Fruit fly (Drosophila melanogaster) whole organism, embryonic: ENCODE data around the gene NK7.1.

Source experiments
- ATbp ChIP-seq: fragments of 200-800 bp; sonication (Bioruptor generic); optimal IDR thresholded peaks from 2 replicates; lab custom pipeline; 2017; ENCODE audit warnings: missing biosample characterization, mild to moderate bottlenecking, missing genetic modification characterization, missing genetic modification reagents
- Bgb ChIP-seq: fragments of 200-800 bp; sonication (Bioruptor generic); IDR thresholded peaks from 2 replicates; pipeline ENCODE4 v1.3.6; 2022; ENCODE audit warnings: missing biosample characterization, missing genetic modification characterization; ENCODE audit not compliant: partially characterized antibody
- BtbVII ChIP-seq: fragments of 200-800 bp; sonication (Bioruptor generic); optimal IDR thresholded peaks from 3 replicates; lab custom pipeline; 2017; ENCODE audit warnings: missing biosample characterization, mild to moderate bottlenecking, missing genetic modification characterization
- CG1024 ChIP-seq: fragments of 200-800 bp; sonication (Bioruptor generic); IDR thresholded peaks from 2 replicates; pipeline ENCODE4 v1.3.6; 2022; ENCODE audit warnings: missing biosample characterization, missing genetic modification characterization
- CG10321 ChIP-seq: fragments of 200-800 bp; sonication (Bioruptor generic); IDR thresholded peaks from 2 replicates; pipeline ENCODE4 v1.3.6; 2022; ENCODE audit warnings: missing biosample characterization, missing genetic modification characterization
- CG11093 ChIP-seq: fragments of 200-800 bp; sonication (Bioruptor generic); IDR thresholded peaks from 3 replicates; pipeline ENCODE4 v1.3.6; 2022; ENCODE audit warnings: missing biosample characterization, missing genetic modification characterization
- CG12391 ChIP-seq: fragments of 200-800 bp; sonication (Bioruptor generic); optimal IDR thresholded peaks from 3 replicates; lab custom pipeline; 2018; ENCODE audit warnings: missing biosample characterization, mild to moderate bottlenecking, missing genetic modification characterization, moderate library complexity
- CG15696 ChIP-seq: fragments of 200-800 bp; sonication (Bioruptor generic); optimal IDR thresholded peaks from 2 replicates; lab custom pipeline; 2019; ENCODE audit warnings: missing biosample characterization, mild to moderate bottlenecking, missing genetic modification characterization, moderate library complexity
- CG17802 ChIP-seq: fragments of 200-800 bp; sonication (Bioruptor generic); optimal IDR thresholded peaks from 2 replicates; lab custom pipeline; 2018; ENCODE audit warnings: missing biosample characterization, mild to moderate bottlenecking, missing genetic modification characterization, moderate library complexity
- CG18764 ChIP-seq: fragments of 200-800 bp; sonication (Bioruptor generic); optimal IDR thresholded peaks from 3 replicates; lab custom pipeline; 2016; ENCODE audit warnings: missing biosample characterization, missing genetic modification characterization
- CG30403 ChIP-seq: fragments of 200-800 bp; sonication (Bioruptor generic); optimal IDR thresholded peaks from 3 replicates; lab custom pipeline; 2016; ENCODE audit warnings: missing biosample characterization, missing genetic modification characterization
- CG4404 ChIP-seq: fragments of 200-800 bp; sonication (Bioruptor generic); IDR thresholded peaks from 2 replicates; pipeline ENCODE4 v1.3.6; 2022; ENCODE audit warnings: missing biosample characterization, missing genetic modification characterization
- CG6654 ChIP-seq: fragments of 200-800 bp; sonication (Bioruptor generic); optimal IDR thresholded peaks from 2 replicates; lab custom pipeline; 2017; ENCODE audit warnings: missing biosample characterization, mild to moderate bottlenecking, missing genetic modification characterization
- CG6854 ChIP-seq: fragments of 200-800 bp; sonication (Bioruptor generic); optimal IDR thresholded peaks from 3 replicates; lab custom pipeline; 2017; ENCODE audit warnings: missing biosample characterization, mild to moderate bottlenecking, missing genetic modification characterization
- CG7357 ChIP-seq: fragments of 200-800 bp; sonication (Bioruptor generic); IDR thresholded peaks from 3 replicates; pipeline ENCODE4 v1.3.6; 2022; ENCODE audit warnings: missing biosample characterization, missing genetic modification characterization
- CG7928 ChIP-seq: fragments of 200-800 bp; sonication (Bioruptor generic); optimal IDR thresholded peaks from 2 replicates; lab custom pipeline; 2017; ENCODE audit warnings: missing biosample characterization, mild to moderate bottlenecking, missing genetic modification characterization
- CG8478 ChIP-seq: fragments of >200 bp; optimal IDR thresholded peaks from 2 replicates; lab custom pipeline; 2018
- CG9876 ChIP-seq: fragments of 200-800 bp; sonication (Bioruptor generic); optimal IDR thresholded peaks from 2 replicates; lab custom pipeline; 2016; ENCODE audit warnings: missing biosample characterization, missing genetic modification characterization
- CHES-1-like ChIP-seq: fragments of 200-800 bp; sonication (Bioruptor generic); optimal IDR thresholded peaks from 2 replicates; lab custom pipeline; 2016; ENCODE audit warnings: missing biosample characterization, missing genetic modification characterization
- Drgx ChIP-seq: fragments of 200-800 bp; sonication (Bioruptor generic); IDR thresholded peaks from 2 replicates; pipeline ENCODE4 v1.3.6; 2022; ENCODE audit warnings: missing biosample characterization, missing genetic modification characterization
- GATAe ChIP-seq: fragments of 200-800 bp; sonication (Bioruptor generic); conservative IDR thresholded peaks from 2 replicates; pipeline ENCODE4 v1.3.6; 2022; ENCODE audit warnings: missing biosample characterization, missing genetic modification characterization
- Hey ChIP-seq: fragments of 200-800 bp; sonication (Bioruptor generic); optimal IDR thresholded peaks from 3 replicates; lab custom pipeline; 2018; ENCODE audit warnings: missing biosample characterization, mild to moderate bottlenecking, missing genetic modification characterization
- HmgD ChIP-seq: fragments of 200-800 bp; sonication (Bioruptor generic); optimal IDR thresholded peaks from 3 replicates; lab custom pipeline; 2016; ENCODE audit warnings: missing biosample characterization, missing genetic modification characterization
- Hr39 ChIP-seq: fragments of >200 bp; optimal IDR thresholded peaks from 2 replicates; lab custom pipeline; 2017
- Hr78 ChIP-seq, 2 experiments: fragments of 200-800 bp in 1 of 2; fragments of >200 bp in 1 of 2; sonication (Bioruptor generic) in 1 of 2; optimal IDR thresholded peaks; 2 replicates each; lab custom pipeline; 2017 to 2019; ENCODE audit warnings: missing biosample characterization in 2 of 2, missing genetic modification characterization in 2 of 2, mild to moderate bottlenecking in 1 of 2, moderate library complexity in 1 of 2
- Lhr ChIP-seq: fragments of 200-800 bp; sonication (Bioruptor generic); optimal IDR thresholded peaks from 3 replicates; lab custom pipeline; 2017; ENCODE audit warnings: mild to moderate bottlenecking, missing biosample characterization, missing genetic modification reagents, missing genetic modification characterization
- Lim3 ChIP-seq: fragments of 200-800 bp; sonication (Bioruptor generic); IDR thresholded peaks from 2 replicates; pipeline ENCODE4 v1.3.6; 2022; ENCODE audit warnings: missing biosample characterization, missing genetic modification characterization
- Mrtf ChIP-seq: fragments of 200-800 bp; sonication (Bioruptor generic); IDR thresholded peaks from 3 replicates; pipeline ENCODE4 v1.3.6; 2022; ENCODE audit warnings: missing biosample characterization, missing genetic modification characterization
- Opbp ChIP-seq: fragments of 200-800 bp; sonication (Bioruptor generic); IDR thresholded peaks from 3 replicates; pipeline ENCODE4 v1.3.6; 2022; ENCODE audit warnings: missing biosample characterization, missing genetic modification characterization; ENCODE audit not compliant: partially characterized antibody
- Poxn ChIP-seq: fragments of 200-800 bp; sonication (Bioruptor generic); IDR thresholded peaks from 2 replicates; pipeline ENCODE4 v1.3.6; 2022; ENCODE audit warnings: missing biosample characterization, missing genetic modification characterization
- Ptx1 ChIP-seq: fragments of 200-800 bp; sonication (Bioruptor generic); IDR thresholded peaks from 2 replicates; pipeline ENCODE4 v1.3.6; 2022; ENCODE audit warnings: missing biosample characterization, missing genetic modification characterization
- Spps ChIP-seq: fragments of 200-800 bp; sonication (Bioruptor generic); optimal IDR thresholded peaks from 2 replicates; lab custom pipeline; 2018; ENCODE audit warnings: missing biosample characterization, mild to moderate bottlenecking, missing genetic modification characterization
- YL-1 ChIP-seq: fragments of 200-800 bp; sonication (Bioruptor generic); optimal IDR thresholded peaks from 3 replicates; lab custom pipeline; 2017; ENCODE audit warnings: missing biosample characterization, mild to moderate bottlenecking, missing genetic modification characterization
- ac ChIP-seq: fragments of 200-800 bp; sonication (Bioruptor generic); optimal IDR thresholded peaks from 3 replicates; lab custom pipeline; 2017; ENCODE audit warnings: missing biosample characterization, mild to moderate bottlenecking, missing genetic modification characterization
- bab2 ChIP-seq: fragments of 200-800 bp; sonication (Bioruptor generic); optimal IDR thresholded peaks from 2 replicates; lab custom pipeline; 2016; ENCODE audit warnings: missing biosample characterization, missing genetic modification characterization
- dati ChIP-seq: fragments of 200-800 bp; sonication (Bioruptor generic); IDR thresholded peaks from 2 replicates; pipeline ENCODE4 v1.3.6; 2022; ENCODE audit warnings: missing biosample characterization, missing genetic modification characterization
- dimm ChIP-seq: fragments of 200-800 bp; sonication (Bioruptor generic); IDR thresholded peaks from 2 replicates; pipeline ENCODE4 v1.3.6; 2022; ENCODE audit warnings: missing biosample characterization, missing genetic modification characterization
- dysf ChIP-seq: fragments of 200-800 bp; sonication (Bioruptor generic); IDR thresholded peaks from 3 replicates; pipeline ENCODE4 v1.3.6; 2022; ENCODE audit warnings: missing biosample characterization, missing genetic modification characterization
- emc ChIP-seq: fragments of 200-800 bp; sonication (Bioruptor generic); optimal IDR thresholded peaks from 2 replicates; lab custom pipeline; 2016; ENCODE audit warnings: missing biosample characterization, missing genetic modification characterization
- eve ChIP-seq, 2 experiments: fragments of >200 bp; optimal IDR thresholded peaks; 2 replicates each; lab custom pipeline; 2017; ENCODE audit warnings: missing biosample characterization in 2 of 2, missing genetic modification characterization in 2 of 2
- gce ChIP-seq: fragments of 200-800 bp; sonication (Bioruptor generic); IDR thresholded peaks from 3 replicates; pipeline ENCODE4 v1.3.6; 2022; ENCODE audit warnings: missing biosample characterization, missing genetic modification characterization
- jing ChIP-seq: fragments of 200-800 bp; sonication (Bioruptor generic); optimal IDR thresholded peaks from 2 replicates; lab custom pipeline; 2018; ENCODE audit warnings: missing biosample characterization, mild to moderate bottlenecking, missing genetic modification characterization
- lbe ChIP-seq: fragments of 200-800 bp; sonication (Bioruptor generic); optimal IDR thresholded peaks from 2 replicates; lab custom pipeline; 2016; ENCODE audit warnings: missing biosample characterization, mild to moderate bottlenecking, missing genetic modification characterization
- sc ChIP-seq, 3 experiments: fragments of >200 bp in 2 of 3; fragments of 200-800 bp in 1 of 3; sonication (Bioruptor generic) in 1 of 3; optimal IDR thresholded peaks; 2 replicates in 2 of 3; 3 replicates in 1 of 3; lab custom pipeline; 2017; ENCODE audit warnings: mild to moderate bottlenecking in 1 of 3, missing biosample characterization in 1 of 3, missing genetic modification characterization in 1 of 3, missing genetic modification reagents in 1 of 3
- seq ChIP-seq: fragments of 200-800 bp; sonication (Bioruptor generic); IDR thresholded peaks from 2 replicates; pipeline ENCODE4 v1.3.6; 2022; ENCODE audit warnings: missing biosample characterization, missing genetic modification characterization
- tio ChIP-seq: fragments of 200-800 bp; sonication (Bioruptor generic); optimal IDR thresholded peaks from 2 replicates; lab custom pipeline; 2017; ENCODE audit warnings: missing biosample characterization, missing genetic modification characterization, inconsistent platforms
- vfl ChIP-seq: fragments of 200-800 bp; sonication (Bioruptor generic); optimal IDR thresholded peaks from 2 replicates; lab custom pipeline; 2016; ENCODE audit warnings: missing biosample characterization, missing genetic modification characterization
- wdn ChIP-seq: fragments of 200-800 bp; sonication (Bioruptor generic); IDR thresholded peaks from 2 replicates; pipeline ENCODE4 v1.3.6; 2022; ENCODE audit warnings: missing biosample characterization, missing genetic modification characterization
- yki ChIP-seq: fragments of >200 bp; optimal IDR thresholded peaks from 3 replicates; lab custom pipeline; 2018
- z ChIP-seq: fragments of 200-800 bp; sonication (Bioruptor generic); IDR thresholded peaks from 3 replicates; pipeline ENCODE4 v1.3.6; 2022; ENCODE audit warnings: missing biosample characterization, missing genetic modification characterization
- zfh2 ChIP-seq: fragments of 200-800 bp; sonication (Bioruptor generic); optimal IDR thresholded peaks from 2 replicates; lab custom pipeline; 2016; ENCODE audit warnings: missing biosample characterization, missing genetic modification characterization

NK7.1 gene

DNA sequence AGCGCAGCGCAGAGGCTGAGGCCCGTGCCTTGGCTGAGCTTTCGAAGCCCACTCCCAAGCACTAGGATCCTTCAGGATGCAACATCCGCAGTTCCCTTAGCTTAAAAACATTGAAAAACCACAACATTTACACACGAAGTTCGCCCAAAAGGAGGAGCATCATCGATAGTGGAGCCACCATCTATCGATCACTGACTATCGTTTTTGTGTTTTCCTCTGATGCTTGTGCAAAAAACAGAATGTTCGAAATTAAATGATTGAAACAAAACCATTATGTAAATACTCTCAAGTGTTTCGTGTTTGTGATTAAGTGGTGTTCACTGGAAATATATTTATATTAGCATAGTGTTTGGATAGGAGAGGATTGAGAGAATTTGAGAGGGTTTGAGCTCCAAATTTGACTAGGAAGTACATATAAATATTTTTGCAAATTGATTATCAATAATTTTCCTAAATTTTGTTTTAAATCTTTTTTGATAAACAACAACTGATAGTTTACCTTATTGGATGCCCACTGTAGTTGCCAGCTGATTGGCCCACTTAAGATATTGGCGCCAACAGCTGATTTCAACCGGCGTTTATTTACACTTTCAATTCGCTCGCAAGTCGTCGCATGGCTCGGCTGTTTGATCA lies 45.2 kb downstream of the NK7.1 start, which contains the start of gene spn-B (continued):
- TF ChIP-seq emc (GFP tag; lab: Kevin White, UChicago) (peak; percentile 21), YL-1 (GFP tag; lab: Kevin White, UChicago) (no peak), Lhr (GFP tag; lab: Kevin White, UChicago) (peak; percentile 13), CG11093 (peak; percentile 66; the same call in 2 of the 3 replicates), dati (no peak), lbe (peak; percentile 76), sc (optimal IDR thresholded peaks at IDR 0.05; lab: Kevin White, UChicago) (no peak), sc (GFP tag; optimal IDR thresholded peaks at IDR 0.05; lab: Kevin White, UChicago) (peak; percentile 68), GATAe (GFP tag; lab: Robert Waterston, UW) (no peak), gce (peak; percentile 5; the same call in 1 of the 3 replicates), vfl (GFP tag; lab: Kevin White, UChicago) (no peak), Hr78 (GFP tag; optimal IDR thresholded peaks at IDR 0.05; lab: Kevin White, UChicago) (peak in 1 of 2 experiments; percentile 15), Poxn (GFP tag; lab: Robert Waterston, UW) (no peak), Mrtf (GFP tag; lab: Robert Waterston, UW) (peak; percentile 13; the same call in 1 of the 3 replicates), CHES-1-like (GFP tag; lab: Kevin White, UChicago) (no peak), CG7928 (GFP tag; lab: Kevin White, UChicago) (peak; percentile 21), bab2 (GFP tag; lab: Kevin White, UChicago) (peak; percentile 71), CG9876 (no peak), CG1024 (peak; percentile 57; the same call in 1 of the 2 replicates), ac (GFP tag; lab: Kevin White, UChicago) (peak; percentile 26), seq (GFP tag; lab: Robert Waterston, UW) (peak; percentile 57; the same call in 1 of the 2 replicates), Hr39 (lab: Kevin White, UChicago) (no peak), CG7357 (peak; percentile 31; the same call in 1 of the 3 replicates), z (GFP tag; lab: Robert Waterston, UW) (no peak), CG4404 (GFP tag; lab: Robert Waterston, UW) (no peak), Bgb (GFP tag; lab: Robert Waterston, UW) (no peak; the same call in 1 of the 2 replicates), ATbp (peak; percentile 67), eve (GFP tag; optimal IDR thresholded peaks at IDR 0.05; lab: Kevin White, UChicago) (no peak), CG12391 (tag; lab: Kevin White, UChicago) (peak; percentile 86), wdn (GFP tag; lab: Robert Waterston, UW) (peak; percentile 68; the same call in 1 of the 2 replicates), BtbVII (GFP tag; lab: Kevin White, UChicago) (peak; percentile 78), CG18764 (GFP tag; lab: Kevin White, UChicago) (peak; percentile 59), Spps (peak; percentile 71), CG10321 (GFP tag; lab: Robert Waterston, UW) (no peak; the same call in 1 of the 2 replicates), zfh2 (peak; percentile 53), jing (GFP tag; lab: Kevin White, UChicago) (peak; percentile 38), Hey (tag; lab: Kevin White, UChicago) (no peak), tio (GFP tag; lab: Kevin White, UChicago) (no peak), dimm (GFP tag; lab: Robert Waterston, UW) (no peak), CG17802 (peak; percentile 23), CG6854 (peak; percentile 57), CG6654 (GFP tag; lab: Kevin White, UChicago) (peak; percentile 30), CG15696 (tag; lab: Kevin White, UChicago) (peak; percentile 75), CG8478 (lab: Kevin White, UChicago) (no peak), HmgD (GFP tag; lab: Kevin White, UChicago) (no peak), dysf (GFP tag; lab: Robert Waterston, UW) (peak; percentile 78), Ptx1 (GFP tag; lab: Robert Waterston, UW) (peak; percentile 75), yki (lab: Kevin White, UChicago) (no peak), Lim3 (GFP tag; lab: Robert Waterston, UW) (no peak; the same call in 1 of the 2 replicates), Opbp (peak; percentile 49; the same call in 1 of the 3 replicates), Drgx (peak; percentile 75; the same call in 1 of the 2 replicates), CG30403 (GFP tag; lab: Kevin White, UChicago) (peak; percentile 83)
